Fruit fly (Drosophila melanogaster) whole organism, pupa: ENCODE data around the gene Snoo.

Experiments
- CG10348 ChIP-seq: fragments of 200-800 bp; sonication (Bioruptor generic); IDR thresholded peaks from 2 replicates; pipeline ENCODE4 v1.3.6; 2022; ENCODE audit warnings: missing biosample characterization, missing genetic modification characterization
- CG12605 ChIP-seq: fragments of 200-800 bp; sonication (Bioruptor generic); IDR thresholded peaks from 2 replicates; pipeline ENCODE4 v1.3.6; 2022; ENCODE audit warnings: missing biosample characterization, missing genetic modification characterization
- CG13204 ChIP-seq: fragments of 200-800 bp; sonication (Bioruptor generic); optimal IDR thresholded peaks from 2 replicates; lab custom pipeline; 2018; ENCODE audit warnings: missing biosample characterization, mild to moderate bottlenecking, missing genetic modification characterization, moderate library complexity
- CG14655 ChIP-seq: fragments of 200-800 bp; sonication (Bioruptor generic); optimal IDR thresholded peaks from 3 replicates; lab custom pipeline; 2017; ENCODE audit warnings: mild to moderate bottlenecking, missing biosample characterization, missing genetic modification reagents, missing genetic modification characterization
- CG15710 ChIP-seq: fragments of 200-800 bp; sonication (Bioruptor generic); optimal IDR thresholded peaks from 2 replicates; lab custom pipeline; 2018; ENCODE audit warnings: missing biosample characterization, mild to moderate bottlenecking, missing genetic modification characterization, moderate library complexity
- CG17806 ChIP-seq: fragments of 200-800 bp; sonication (Bioruptor generic); optimal IDR thresholded peaks from 2 replicates; lab custom pipeline; 2018; ENCODE audit warnings: missing biosample characterization, mild to moderate bottlenecking, missing genetic modification characterization, moderate library complexity
- CG34367 ChIP-seq: fragments of 200-800 bp; sonication (Bioruptor generic); optimal IDR thresholded peaks from 2 replicates; lab custom pipeline; 2018; ENCODE audit warnings: missing biosample characterization, mild to moderate bottlenecking, missing genetic modification characterization
- CG4496 ChIP-seq: fragments of 200-800 bp; sonication (Bioruptor generic); IDR thresholded peaks from 3 replicates; pipeline ENCODE4 v1.3.6; 2022; ENCODE audit warnings: missing biosample characterization, missing genetic modification characterization
- CG8159 ChIP-seq: fragments of 200-800 bp; sonication (Bioruptor generic); optimal IDR thresholded peaks from 3 replicates; lab custom pipeline; 2018; ENCODE audit warnings: missing biosample characterization, mild to moderate bottlenecking, missing genetic modification characterization, moderate library complexity
- CG8301 ChIP-seq: fragments of 200-800 bp; sonication (Bioruptor generic); optimal IDR thresholded peaks from 2 replicates; lab custom pipeline; 2018; ENCODE audit warnings: missing biosample characterization, mild to moderate bottlenecking, missing genetic modification characterization
- CG9948 ChIP-seq: fragments of 200-800 bp; sonication (Bioruptor generic); optimal IDR thresholded peaks from 2 replicates; lab custom pipeline; 2018; ENCODE audit warnings: missing biosample characterization, mild to moderate bottlenecking, missing genetic modification characterization, moderate library complexity
- D1 ChIP-seq: fragments of 200-800 bp; sonication (Bioruptor generic); optimal IDR thresholded peaks from 2 replicates; lab custom pipeline; 2018; ENCODE audit warnings: missing biosample characterization, mild to moderate bottlenecking, missing genetic modification characterization, moderate library complexity
- EcR ChIP-seq: fragments of 200-800 bp; sonication (Bioruptor generic); optimal IDR thresholded peaks from 3 replicates; lab custom pipeline; 2019; ENCODE audit warnings: missing biosample characterization, missing genetic modification characterization, mild to moderate bottlenecking, moderate library complexity, missing genetic modification reagents
- Ets98B ChIP-seq: fragments of 200-800 bp; sonication (Bioruptor generic); IDR thresholded peaks from 2 replicates; pipeline ENCODE4 v1.3.6; 2022; ENCODE audit warnings: missing biosample characterization, missing genetic modification characterization
- Pif1A ChIP-seq: fragments of 200-800 bp; sonication (Bioruptor generic); optimal IDR thresholded peaks from 3 replicates; lab custom pipeline; 2016; ENCODE audit warnings: missing biosample characterization, missing genetic modification characterization
- Pif1B ChIP-seq: fragments of 200-800 bp; sonication (Bioruptor generic); optimal IDR thresholded peaks from 3 replicates; lab custom pipeline; 2016; ENCODE audit warnings: missing biosample characterization, missing genetic modification characterization
- Snoo ChIP-seq: fragments of 200-800 bp; sonication (Bioruptor generic); optimal IDR thresholded peaks from 3 replicates; lab custom pipeline; 2017; ENCODE audit warnings: missing biosample characterization, mild to moderate bottlenecking, missing genetic modification characterization, inconsistent platforms
- fd96Ca ChIP-seq: fragments of 200-800 bp; sonication (Bioruptor generic); IDR thresholded peaks from 3 replicates; pipeline ENCODE4 v1.3.6; 2022; ENCODE audit warnings: missing biosample characterization, missing genetic modification characterization
- gl ChIP-seq: fragments of 200-800 bp; sonication (Bioruptor generic); optimal IDR thresholded peaks from 2 replicates; lab custom pipeline; 2018; ENCODE audit warnings: missing biosample characterization, mild to moderate bottlenecking, missing genetic modification characterization
- rn ChIP-seq: fragments of 200-800 bp; sonication (Bioruptor generic); IDR thresholded peaks from 2 replicates; pipeline ENCODE4 v1.3.6; 2022; ENCODE audit warnings: missing biosample characterization, missing genetic modification characterization

The Snoo gene

dm6 chr2L:7871332-7871731, 112.7 kb downstream of the Snoo start, which contains the start of gene Proc:
Proc (minus strand) TSS chr2L:7871432.
- peak; percentile 24; the same call in 1 of the 3 replicates for TF ChIP-seq fd96Ca (GFP tag; lab: Robert Waterston, UW)
- 0 out of 3 replicates have a peak, but pooled peaks have one; percentile 15 for TF ChIP-seq CG4496 (GFP tag; lab: Robert Waterston, UW)
- TF ChIP-seq CG17806 (tag; lab: Kevin White, UChicago), result no peak

- TF ChIP-seq fd96Ca (GFP tag; lab: Robert Waterston, UW) (0 out of 3 replicates have a peak, but pooled peaks have one; percentile 17), CG8159 (tag; lab: Kevin White, UChicago) (no peak), EcR (GFP tag; lab: Kevin White, UChicago) (peak; percentile 70)
Observed at dm6 chr2L:7870212-7870611, 113.8 kb downstream of the Snoo start.

- TF ChIP-seq Ets98B (GFP tag; lab: Robert Waterston, UW) (no peak), CG17806 (tag; lab: Kevin White, UChicago) (peak; percentile 64), CG12605 (GFP tag; lab: Robert Waterston, UW) (no peak), CG4496 (GFP tag; lab: Robert Waterston, UW) (0 out of 3 replicates have a peak, but pooled peaks have one; percentile 50), CG9948 (tag; lab: Kevin White, UChicago) (peak; percentile 63), CG14655 (GFP tag; lab: Kevin White, UChicago) (peak; percentile 35), Pif1B (GFP tag; lab: Kevin White, UChicago) (no peak), CG8301 (tag; lab: Kevin White, UChicago) (peak; percentile 21), CG34367 (tag; lab: Kevin White, UChicago) (peak; percentile 37), CG8159 (tag; lab: Kevin White, UChicago) (peak; percentile 58), CG15710 (tag; lab: Kevin White, UChicago) (peak; percentile 8), Pif1A (peak; percentile 17)
Observed at dm6 chr2L:7868608-7869007, 115.4 kb downstream of the Snoo start.

dm6 chr2L:7861733-7862132, 122.3 kb downstream of the Snoo start:
- TF ChIP-seq CG9948 (tag; lab: Kevin White, UChicago) (no peak), Pif1B (GFP tag; lab: Kevin White, UChicago) (no peak), CG14655 (GFP tag; lab: Kevin White, UChicago) (no peak), CG8159 (tag; lab: Kevin White, UChicago) (no peak), Snoo (tag; lab: Kevin White, UChicago) (no peak), CG17806 (tag; lab: Kevin White, UChicago) (no peak), gl (tag; lab: Kevin White, UChicago) (no peak), CG8301 (tag; lab: Kevin White, UChicago) (no peak), EcR (GFP tag; lab: Kevin White, UChicago) (no peak), CG13204 (no peak), fd96Ca (GFP tag; lab: Robert Waterston, UW) (no peak)

- no peak for TF ChIP-seq CG17806 (tag; lab: Kevin White, UChicago)
- TF ChIP-seq CG4496 (GFP tag; lab: Robert Waterston, UW), result no peak
- TF ChIP-seq D1 (tag; lab: Kevin White, UChicago), result no peak
- TF ChIP-seq Pif1B (GFP tag; lab: Kevin White, UChicago), result no peak
- no peak for TF ChIP-seq CG8301 (tag; lab: Kevin White, UChicago)
- no peak for TF ChIP-seq fd96Ca (GFP tag; lab: Robert Waterston, UW)
- no peak for TF ChIP-seq CG13204
- no peak for TF ChIP-seq rn (GFP tag; lab: Robert Waterston, UW)
- TF ChIP-seq CG8159 (tag; lab: Kevin White, UChicago), result no peak
- TF ChIP-seq Snoo (tag; lab: Kevin White, UChicago), result no peak
- no peak for TF ChIP-seq gl (tag; lab: Kevin White, UChicago)
- no peak for TF ChIP-seq CG15710 (tag; lab: Kevin White, UChicago)
- no peak for TF ChIP-seq CG10348
- TF ChIP-seq CG9948 (tag; lab: Kevin White, UChicago), result no peak
- TF ChIP-seq CG14655 (GFP tag; lab: Kevin White, UChicago), result no peak
- TF ChIP-seq Pif1A, result no peak
Observed at dm6 chr2L:7860739-7861138, 123.3 kb downstream of the Snoo start, which contains the start of gene TwdlE. TwdlE (minus strand) TSS chr2L:7860839.

- TF ChIP-seq CG4496 (GFP tag; lab: Robert Waterston, UW) (peak; percentile 65), CG8159 (tag; lab: Kevin White, UChicago) (peak; percentile 20), EcR (GFP tag; lab: Kevin White, UChicago) (peak; percentile 92)
Observed at dm6 chr2L:7856380-7857127, 127.4 kb downstream of the Snoo start, which contains the start of gene lectin-28C. lectin-28C (plus strand) TSS chr2L:7857077.

- TF ChIP-seq CG8159 (tag; lab: Kevin White, UChicago) (no peak), D1 (tag; lab: Kevin White, UChicago) (no peak), CG15710 (tag; lab: Kevin White, UChicago) (no peak), Snoo (tag; lab: Kevin White, UChicago) (no peak), CG10348 (no peak), CG12605 (GFP tag; lab: Robert Waterston, UW) (0 out of 2 replicates have a peak, but pooled peaks have one; percentile 12), CG17806 (tag; lab: Kevin White, UChicago) (no peak), Pif1A (no peak), Ets98B (GFP tag; lab: Robert Waterston, UW) (peak; percentile 68), EcR (GFP tag; lab: Kevin White, UChicago) (no peak), CG14655 (GFP tag; lab: Kevin White, UChicago) (no peak), fd96Ca (GFP tag; lab: Robert Waterston, UW) (no peak), CG13204 (no peak), Pif1B (GFP tag; lab: Kevin White, UChicago) (no peak), CG4496 (GFP tag; lab: Robert Waterston, UW) (0 out of 3 replicates have a peak, but pooled peaks have one; percentile 19)
Observed at dm6 chr2L:7855108-7855507, 128.9 kb downstream of the Snoo start, which contains the start of gene CG14535. CG14535 (minus strand) TSS chr2L:7855475.
